Worm (Caenorhabditis elegans) whole organism, early embryonic: ENCODE data around the gene F02C12.2.

Experiments used
- aly-1 ChIP-seq: sonication (generic microtip); optimal IDR thresholded peaks from 2 replicates; lab custom pipeline; 2016; ENCODE audit warnings: missing genetic modification characterization, missing compliant biosample characterization
- ama-1 ChIP-seq: fragments of 150-350 bp; optimal IDR thresholded peaks from 2 replicates; lab custom pipeline; 2014
- ceh-13 ChIP-seq: fragments of 200-800 bp; sonication (Bioruptor generic); optimal IDR thresholded peaks from 2 replicates; lab custom pipeline; 2018; ENCODE audit warnings: mild to moderate bottlenecking, missing genetic modification characterization, missing compliant biosample characterization
- ceh-36 ChIP-seq: sonication (generic microtip); optimal IDR thresholded peaks from 2 replicates; lab custom pipeline; 2016; ENCODE audit warnings: missing genetic modification characterization, inconsistent platforms, missing compliant biosample characterization
- flt-1 ChIP-seq: fragments of 200-800 bp; sonication (Bioruptor generic); IDR thresholded peaks from 2 replicates; pipeline ENCODE4 v1.3.6; 2022; ENCODE audit warnings: missing genetic modification characterization, missing compliant biosample characterization
- hmbx-1 ChIP-seq: sonication (generic microtip); optimal IDR thresholded peaks from 2 replicates; lab custom pipeline; 2016; ENCODE audit warnings: mild to moderate bottlenecking, missing genetic modification characterization, missing compliant biosample characterization
- hmg-4 ChIP-seq: fragments of 200-800 bp; sonication (Bioruptor generic); optimal IDR thresholded peaks from 2 replicates; lab custom pipeline; 2018; ENCODE audit warnings: mild to moderate bottlenecking, missing genetic modification characterization, missing compliant biosample characterization
- hnd-1 ChIP-seq: sonication (generic microtip); optimal IDR thresholded peaks from 2 replicates; lab custom pipeline; 2016; ENCODE audit warnings: missing genetic modification characterization, missing compliant biosample characterization
- pes-1 ChIP-seq: fragments of 200-800 bp; sonication (Bioruptor generic); IDR thresholded peaks from 2 replicates; pipeline ENCODE4 v1.3.6; 2022; ENCODE audit warnings: missing genetic modification reagents, missing genetic modification characterization, missing compliant biosample characterization
- sea-1 ChIP-seq: fragments of 200-800 bp; sonication (Bioruptor generic); conservative IDR thresholded peaks from 2 replicates; pipeline ENCODE4 v1.3.6; 2022; ENCODE audit warnings: missing genetic modification characterization, missing compliant biosample characterization
- tbx-11 ChIP-seq: fragments of 200-800 bp; sonication (Bioruptor generic); IDR thresholded peaks from 2 replicates; pipeline ENCODE4 v1.3.6; 2022; ENCODE audit warnings: missing genetic modification characterization, missing compliant biosample characterization
- tbx-37 ChIP-seq: fragments of 200-800 bp; sonication (Bioruptor generic); conservative IDR thresholded peaks from 2 replicates; pipeline ENCODE4 v1.3.6; 2022; ENCODE audit warnings: missing genetic modification reagents, missing genetic modification characterization, missing compliant biosample characterization
- tra-4 ChIP-seq: sonication (generic microtip); optimal IDR thresholded peaks from 2 replicates; lab custom pipeline; 2017; ENCODE audit warnings: missing genetic modification characterization, missing compliant biosample characterization

ce11 chrX:13354672-13355407 is 44.3 kb downstream of the F02C12.2 start:
- TF ChIP-seq ama-1 (lab: Kevin White, UChicago) = no peak
- no peak for TF ChIP-seq tbx-11 (GFP tag; lab: Robert Waterston, UW)
- TF ChIP-seq tra-4 = no peak
- no peak for TF ChIP-seq tbx-37 (GFP tag; lab: Robert Waterston, UW)
- TF ChIP-seq hnd-1 (tag; lab: Kevin White, UChicago) = no peak
- no peak for TF ChIP-seq sea-1
- no peak for TF ChIP-seq hmbx-1 (tag; lab: Kevin White, UChicago)
- TF ChIP-seq ceh-36 (tag; lab: Kevin White, UChicago) = no peak
- TF ChIP-seq flt-1 (GFP tag; lab: Robert Waterston, UW) = no peak
- no peak for TF ChIP-seq hmg-4 (GFP tag; lab: Kevin White, UChicago)
- TF ChIP-seq aly-1 (tag; lab: Kevin White, UChicago) = no peak
- TF ChIP-seq ceh-13 (GFP tag; lab: Kevin White, UChicago) = no peak
- TF ChIP-seq pes-1 (GFP tag; lab: Robert Waterston, UW) = no peak
